Worm (Caenorhabditis elegans) whole organism, L4 larva: ENCODE results near the gene bath-23.

Experiments
- lin-15B ChIP-seq: fragments of 150-350 bp; sonication (generic microtip); optimal IDR thresholded peaks from 3 replicates; lab custom pipeline; 2014; ENCODE audit warnings: missing biosample characterization, missing genetic modification characterization
- lin-39 ChIP-seq: fragments of 150-350 bp; optimal IDR thresholded peaks from 2 replicates; lab custom pipeline; 2014; ENCODE audit warnings: missing biosample characterization, missing genetic modification reagents, missing genetic modification characterization
- pha-4 ChIP-seq, 2 experiments: fragments of 150-350 bp in 1 of 2; fragments of 200-800 bp in 1 of 2; sonication (Bioruptor generic) in 1 of 2; IDR thresholded peaks in 1 of 2; optimal IDR thresholded peaks in 1 of 2; 2 replicates each; pipeline versions ENCODE4 v1.3.6 to Lab custom; 2014 to 2022; ENCODE audit warnings: missing genetic modification characterization in 2 of 2, missing genetic modification reagents in 2 of 2, missing biosample characterization in 1 of 2, missing compliant biosample characterization in 1 of 2
- unc-62 ChIP-seq, 3 experiments: fragments of 150-350 bp in 1 of 3; sonication (generic microtip); optimal IDR thresholded peaks in 2 of 3; peaks in 1 of 3; 1 replicate in 1 of 3; 2 replicates in 2 of 3; lab custom pipeline; 2014 to 2017; ENCODE audit warnings: missing biosample characterization in 3 of 3, missing genetic modification characterization in 3 of 3, missing genetic modification reagents in 3 of 3, missing genotype in 1 of 3

DNA sequence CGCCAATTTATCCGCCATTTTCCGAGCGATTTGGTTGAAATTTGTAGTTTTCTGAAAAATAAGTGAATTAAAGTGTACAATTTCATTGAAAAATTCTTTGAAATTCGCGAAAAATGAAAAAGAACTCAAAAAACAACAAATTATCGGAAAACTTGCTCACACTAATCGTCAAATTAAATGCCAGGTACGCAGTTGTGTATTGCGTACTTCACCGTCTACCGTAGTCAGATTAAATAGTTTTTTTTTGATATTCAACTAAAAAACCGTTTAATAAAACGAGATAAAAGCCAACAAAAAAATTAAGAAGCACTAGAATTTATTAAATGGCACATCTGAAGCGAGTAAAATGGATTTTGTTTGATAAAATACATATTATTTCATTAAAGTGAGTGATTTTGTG is 26.2 kb upstream of the bath-23 start, which contains the start of gene bath-28:
- TF ChIP-seq lin-39: no peak
- TF ChIP-seq pha-4 (GFP tag; IDR thresholded peaks at IDR 0.05; lab: Robert Waterston, UW): no peak
- no peak for TF ChIP-seq pha-4 (tag; optimal IDR thresholded peaks at IDR 0.05; lab: Kevin White, UChicago)
- TF ChIP-seq unc-62 (GFP tag; optimal IDR thresholded peaks at IDR 0.05 in 1 of 2; lab: Kevin White, UChicago): no peak
- TF ChIP-seq unc-62 (tag; optimal IDR thresholded peaks at IDR 0.05; lab: Kevin White, UChicago): no peak
- TF ChIP-seq lin-15B (tag; lab: Kevin White, UChicago): no peak
